Fruit fly (Drosophila melanogaster) whole organism, embryonic: ENCODE measurements around the gene CG13386.

Source experiments
- Abd-B ChIP-seq: fragments of 200-800 bp; sonication (Bioruptor generic); optimal IDR thresholded peaks from 2 replicates; lab custom pipeline; 2018; ENCODE audit warnings: missing biosample characterization, mild to moderate bottlenecking, missing genetic modification characterization, moderate library complexity
- Adf1 ChIP-seq: fragments of 200-800 bp; sonication (Bioruptor generic); IDR thresholded peaks from 2 replicates; pipeline ENCODE4 v1.3.6; 2022; ENCODE audit warnings: missing biosample characterization, missing genetic modification characterization
- CG10431 ChIP-seq: fragments of 200-800 bp; sonication (Bioruptor generic); optimal IDR thresholded peaks from 3 replicates; lab custom pipeline; 2018; ENCODE audit warnings: missing biosample characterization, mild to moderate bottlenecking, missing genetic modification characterization
- CG10959 ChIP-seq: fragments of 200-800 bp; sonication (Bioruptor generic); IDR thresholded peaks from 2 replicates; pipeline ENCODE4 v1.3.6; 2022; ENCODE audit warnings: missing biosample characterization, missing genetic modification characterization
- CG12155 ChIP-seq: fragments of 200-800 bp; sonication (Bioruptor generic); optimal IDR thresholded peaks from 3 replicates; lab custom pipeline; 2016; ENCODE audit warnings: missing biosample characterization, missing genetic modification characterization
- CG13123 ChIP-seq: fragments of 200-800 bp; sonication (Bioruptor generic); optimal IDR thresholded peaks from 2 replicates; lab custom pipeline; 2016; ENCODE audit warnings: missing biosample characterization, missing genetic modification characterization
- CG15073 ChIP-seq: fragments of 200-800 bp; sonication (Bioruptor generic); optimal IDR thresholded peaks from 2 replicates; lab custom pipeline; 2016; ENCODE audit warnings: missing biosample characterization, missing genetic modification characterization
- CG1647 ChIP-seq: fragments of 200-800 bp; sonication (Bioruptor generic); optimal IDR thresholded peaks from 3 replicates; lab custom pipeline; 2016; ENCODE audit warnings: missing biosample characterization, missing genetic modification characterization
- CG17328 ChIP-seq: fragments of 200-800 bp; sonication (Bioruptor generic); IDR thresholded peaks from 2 replicates; pipeline ENCODE4 v1.3.6; 2022; ENCODE audit warnings: missing biosample characterization, missing genetic modification characterization
- CG17612 ChIP-seq: fragments of 200-800 bp; sonication (Bioruptor generic); IDR thresholded peaks from 2 replicates; pipeline ENCODE4 v1.3.6; 2022; ENCODE audit warnings: missing biosample characterization, missing genetic modification characterization
- CG18011 ChIP-seq: fragments of 200-800 bp; sonication (Bioruptor generic); optimal IDR thresholded peaks from 2 replicates; lab custom pipeline; 2017; ENCODE audit warnings: missing biosample characterization, missing genetic modification characterization, mild to moderate bottlenecking, moderate library complexity, missing genotype
- CG18262 ChIP-seq: fragments of 200-800 bp; optimal IDR thresholded peaks from 3 replicates; lab custom pipeline; 2019; ENCODE audit warnings: missing biosample characterization, mild to moderate bottlenecking, missing genetic modification characterization, moderate library complexity
- CG33557 ChIP-seq: fragments of 200-800 bp; sonication (Bioruptor generic); optimal IDR thresholded peaks from 2 replicates; lab custom pipeline; 2019; ENCODE audit warnings: missing biosample characterization, mild to moderate bottlenecking, missing genetic modification characterization, moderate library complexity
- CG3407 ChIP-seq: fragments of 200-800 bp; sonication (Bioruptor generic); optimal IDR thresholded peaks from 2 replicates; lab custom pipeline; 2018; ENCODE audit warnings: missing biosample characterization, mild to moderate bottlenecking, missing genetic modification characterization
- CG4360 ChIP-seq: fragments of 200-800 bp; sonication (Bioruptor generic); IDR thresholded peaks from 2 replicates; pipeline ENCODE4 v1.3.6; 2022; ENCODE audit warnings: missing biosample characterization, missing genetic modification characterization
- CG4404 ChIP-seq: fragments of 200-800 bp; sonication (Bioruptor generic); IDR thresholded peaks from 2 replicates; pipeline ENCODE4 v1.3.6; 2022; ENCODE audit warnings: missing biosample characterization, missing genetic modification characterization
- CG4820 ChIP-seq: fragments of 200-800 bp; sonication (Bioruptor generic); optimal IDR thresholded peaks from 3 replicates; lab custom pipeline; 2016; ENCODE audit warnings: missing biosample characterization, missing genetic modification characterization
- CG6765 ChIP-seq: fragments of 200-800 bp; sonication (Bioruptor generic); optimal IDR thresholded peaks from 3 replicates; lab custom pipeline; 2017; ENCODE audit warnings: missing biosample characterization, mild to moderate bottlenecking, missing genetic modification characterization
- CG7271 ChIP-seq: fragments of 200-800 bp; sonication (Bioruptor generic); optimal IDR thresholded peaks from 2 replicates; lab custom pipeline; 2018; ENCODE audit warnings: missing biosample characterization, mild to moderate bottlenecking, missing genetic modification characterization, moderate library complexity
- CG7786 ChIP-seq: fragments of 200-800 bp; sonication (Bioruptor generic); optimal IDR thresholded peaks from 2 replicates; lab custom pipeline; 2016; ENCODE audit warnings: missing biosample characterization, missing genetic modification characterization
- CG7839 ChIP-seq: fragments of 200-800 bp; sonication (Bioruptor generic); optimal IDR thresholded peaks from 3 replicates; lab custom pipeline; 2018; ENCODE audit warnings: missing biosample characterization, mild to moderate bottlenecking, missing genetic modification characterization, moderate library complexity
- CG7963 ChIP-seq: fragments of 200-800 bp; sonication (Bioruptor generic); IDR thresholded peaks from 3 replicates; pipeline ENCODE4 v1.3.6; 2022; ENCODE audit warnings: missing biosample characterization, missing genetic modification characterization; ENCODE audit not compliant: partially characterized antibody
- CG9876 ChIP-seq: fragments of 200-800 bp; sonication (Bioruptor generic); optimal IDR thresholded peaks from 2 replicates; lab custom pipeline; 2016; ENCODE audit warnings: missing biosample characterization, missing genetic modification characterization
- CrebB ChIP-seq: fragments of 200-800 bp; sonication (Bioruptor generic); optimal IDR thresholded peaks from 3 replicates; lab custom pipeline; 2018; ENCODE audit warnings: missing biosample characterization, mild to moderate bottlenecking, missing genetic modification characterization
- HLH3B ChIP-seq: fragments of 200-800 bp; sonication (Bioruptor generic); IDR thresholded peaks from 2 replicates; pipeline ENCODE4 v1.3.6; 2022; ENCODE audit warnings: missing biosample characterization, missing genetic modification characterization
- Med ChIP-seq: fragments of 200-800 bp; sonication (Bioruptor generic); peaks from one replicate; lab custom pipeline; 2016; ENCODE audit warnings: missing biosample characterization, missing genetic modification characterization, mild to moderate bottlenecking, inconsistent platforms, moderate library complexity
- Poxn ChIP-seq: fragments of 200-800 bp; sonication (Bioruptor generic); IDR thresholded peaks from 2 replicates; pipeline ENCODE4 v1.3.6; 2022; ENCODE audit warnings: missing biosample characterization, missing genetic modification characterization
- TFAM ChIP-seq: fragments of 200-800 bp; sonication (Bioruptor generic); optimal IDR thresholded peaks from 2 replicates; lab custom pipeline; 2017; ENCODE audit warnings: missing biosample characterization, missing genetic modification characterization, inconsistent platforms
- Usf ChIP-seq: fragments of 200-800 bp; sonication (Bioruptor generic); optimal IDR thresholded peaks from 2 replicates; lab custom pipeline; 2017; ENCODE audit warnings: missing genotype, missing biosample characterization, missing genetic modification characterization
- br ChIP-seq: fragments of >200 bp; optimal IDR thresholded peaks from 2 replicates; lab custom pipeline; 2017
- cad ChIP-seq: fragments of >200 bp; optimal IDR thresholded peaks from 2 replicates; lab custom pipeline; 2017; ENCODE audit warnings: missing biosample characterization, missing genetic modification characterization
- corto ChIP-seq: fragments of 200-800 bp; sonication (Bioruptor generic); optimal IDR thresholded peaks from 2 replicates; lab custom pipeline; 2016; ENCODE audit warnings: missing biosample characterization, mild to moderate bottlenecking, missing genetic modification characterization, moderate library complexity
- ewg ChIP-seq: fragments of 200-800 bp; sonication (Bioruptor generic); optimal IDR thresholded peaks from 3 replicates; lab custom pipeline; 2017; ENCODE audit warnings: mild to moderate bottlenecking, missing biosample characterization, missing genetic modification reagents, missing genetic modification characterization
- insv ChIP-seq, 2 experiments: fragments of 200-800 bp; sonication (Bioruptor generic); optimal IDR thresholded peaks; 3 replicates each; lab custom pipeline; 2016 to 2018; ENCODE audit warnings: missing biosample characterization in 2 of 2, missing genetic modification characterization in 2 of 2
- inv ChIP-seq: fragments of 200-800 bp; sonication (Bioruptor generic); IDR thresholded peaks from 2 replicates; pipeline ENCODE4 v1.3.6; 2022; ENCODE audit warnings: missing biosample characterization, missing genetic modification characterization; ENCODE audit not compliant: partially characterized antibody
- mld ChIP-seq: fragments of 200-800 bp; sonication (Bioruptor generic); IDR thresholded peaks from 3 replicates; pipeline ENCODE4 v1.3.6; 2022; ENCODE audit warnings: missing biosample characterization, missing genetic modification characterization; ENCODE audit not compliant: partially characterized antibody
- nmo ChIP-seq: fragments of 200-800 bp; sonication (Bioruptor generic); optimal IDR thresholded peaks from 2 replicates; lab custom pipeline; 2018; ENCODE audit warnings: missing biosample characterization, mild to moderate bottlenecking, missing genetic modification characterization, moderate library complexity
- odd ChIP-seq: fragments of 200-800 bp; sonication (Bioruptor generic); optimal IDR thresholded peaks from 2 replicates; lab custom pipeline; 2017; ENCODE audit warnings: missing biosample characterization, mild to moderate bottlenecking, missing genetic modification characterization
- pho ChIP-seq: fragments of 200-800 bp; sonication (Bioruptor generic); optimal IDR thresholded peaks from 2 replicates; lab custom pipeline; 2016; ENCODE audit warnings: missing biosample characterization, missing genetic modification characterization
- pum ChIP-seq: fragments of 200-800 bp; sonication (Bioruptor generic); optimal IDR thresholded peaks from 2 replicates; lab custom pipeline; 2016; ENCODE audit warnings: missing biosample characterization, missing genetic modification characterization
- ranshi ChIP-seq: fragments of 200-800 bp; sonication (Bioruptor generic); IDR thresholded peaks from 2 replicates; pipeline ENCODE4 v1.3.6; 2022; ENCODE audit warnings: missing biosample characterization, missing genetic modification characterization
- salm ChIP-seq: fragments of 200-800 bp; sonication (Bioruptor generic); optimal IDR thresholded peaks from 2 replicates; lab custom pipeline; 2018; ENCODE audit warnings: missing biosample characterization, mild to moderate bottlenecking, missing genetic modification characterization
- sens ChIP-seq: fragments of 200-800 bp; sonication (Bioruptor generic); peaks from one replicate; lab custom pipeline; 2016; ENCODE audit warnings: missing biosample characterization, missing genetic modification characterization
- shn ChIP-seq: fragments of 200-800 bp; sonication (Bioruptor generic); optimal IDR thresholded peaks from 3 replicates; lab custom pipeline; 2016; ENCODE audit warnings: missing biosample characterization, missing genetic modification characterization
- slp2 ChIP-seq: fragments of 200-800 bp; sonication (Bioruptor generic); optimal IDR thresholded peaks from 2 replicates; lab custom pipeline; 2016; ENCODE audit warnings: missing biosample characterization, missing genetic modification characterization
- sug ChIP-seq: fragments of 200-800 bp; optimal IDR thresholded peaks from 2 replicates; lab custom pipeline; 2019; ENCODE audit warnings: missing biosample characterization, mild to moderate bottlenecking, missing genetic modification characterization, moderate library complexity
- trem ChIP-seq: fragments of 200-800 bp; optimal IDR thresholded peaks from 3 replicates; lab custom pipeline; 2019; ENCODE audit warnings: missing biosample characterization, mild to moderate bottlenecking, missing genetic modification characterization, moderate library complexity
- vvl ChIP-seq: fragments of 200-800 bp; sonication (Bioruptor generic); IDR thresholded peaks from 2 replicates; pipeline ENCODE4 v1.3.6; 2022; ENCODE audit warnings: missing biosample characterization, missing genetic modification characterization
- zf30C ChIP-seq: fragments of 200-800 bp; sonication (Bioruptor generic); optimal IDR thresholded peaks from 3 replicates; lab custom pipeline; 2018; ENCODE audit warnings: missing biosample characterization, mild to moderate bottlenecking, missing genetic modification characterization
- zfh2 ChIP-seq: fragments of 200-800 bp; sonication (Bioruptor generic); optimal IDR thresholded peaks from 2 replicates; lab custom pipeline; 2016; ENCODE audit warnings: missing biosample characterization, missing genetic modification characterization

The CG13386 gene

DNA sequence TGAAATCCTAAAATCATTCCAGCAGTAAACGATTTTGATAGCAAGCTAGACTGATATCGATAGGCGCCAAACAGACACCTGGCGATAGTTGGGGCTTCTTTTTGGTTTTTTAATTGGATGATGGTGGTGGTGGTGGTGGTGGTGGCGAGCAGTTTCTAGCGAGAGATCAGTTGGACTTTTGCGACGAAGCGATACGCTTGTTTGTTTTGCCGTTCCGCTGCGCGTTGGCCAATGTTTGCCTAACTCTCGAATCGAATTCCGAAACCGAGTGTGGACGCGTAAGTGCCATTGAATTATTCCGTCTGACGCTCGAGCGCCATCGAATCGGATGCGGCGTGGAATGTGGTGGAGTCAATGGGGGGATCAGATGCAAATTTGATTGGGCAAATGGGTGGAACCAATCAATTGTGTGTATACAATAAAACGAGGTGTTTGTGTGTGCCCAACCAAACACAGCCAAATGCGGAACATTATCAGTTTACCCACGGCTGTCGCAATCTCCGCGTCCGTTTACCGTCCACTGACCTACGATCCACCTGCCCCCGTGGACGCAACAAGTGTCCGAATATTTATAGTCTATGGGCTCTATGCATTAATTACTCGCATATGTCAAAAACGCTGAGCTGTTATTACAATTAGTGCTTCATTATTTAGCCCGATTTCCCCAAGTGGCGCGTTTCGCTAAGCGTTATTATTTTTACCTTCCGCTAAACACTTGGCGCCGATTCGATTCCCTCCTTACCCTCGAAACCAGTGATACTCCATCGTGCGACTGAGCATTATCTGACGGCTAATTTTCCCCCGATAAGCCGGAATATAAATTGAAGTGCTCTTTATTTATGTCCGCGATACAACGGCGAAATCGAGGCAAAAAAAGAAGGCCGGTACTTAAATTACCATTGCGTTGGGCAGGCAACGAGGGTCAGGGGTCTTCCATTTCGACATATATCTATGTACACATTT lies 28.2 kb upstream of the CG13386 start, which contains the start of gene CG17292:
CG17292 (plus strand) TSS at position 91 of the 963 bp plus-strand sequence.
- TF ChIP-seq CrebB (tag; lab: Kevin White, UChicago), result peak; percentile 85
- peak; percentile 37 for TF ChIP-seq pho
- no peak for TF ChIP-seq trem
- TF ChIP-seq zf30C (GFP tag; lab: Kevin White, UChicago), result no peak
- peak; percentile 50 for TF ChIP-seq CG17328 (GFP tag; lab: Robert Waterston, UW)
- TF ChIP-seq Poxn, result no peak
- TF ChIP-seq corto (GFP tag; lab: Kevin White, UChicago), result no peak
- no peak for TF ChIP-seq CG7271 (tag; lab: Kevin White, UChicago)
- TF ChIP-seq salm (tag; lab: Kevin White, UChicago), result no peak
- no peak for TF ChIP-seq CG13123 (GFP tag; lab: Kevin White, UChicago)
- peak; percentile 85 for TF ChIP-seq inv (GFP tag; lab: Robert Waterston, UW)
- TF ChIP-seq TFAM (GFP tag; lab: Kevin White, UChicago), result no peak
- TF ChIP-seq CG4404, result no peak
- TF ChIP-seq sens (GFP tag; lab: Kevin White, UChicago), result peak; percentile 32
- TF ChIP-seq ewg, result peak; percentile 9
- TF ChIP-seq CG4360 (GFP tag; lab: Robert Waterston, UW), result no peak
- TF ChIP-seq CG9876, result no peak
- TF ChIP-seq HLH3B (GFP tag; lab: Robert Waterston, UW), result peak; percentile 60
- TF ChIP-seq CG12155 (GFP tag; lab: Kevin White, UChicago), result peak; percentile 99
- TF ChIP-seq ranshi (GFP tag; lab: Robert Waterston, UW), result peak; percentile 58; the same call in 1 of the 2 replicates
- no peak for TF ChIP-seq CG7786 (GFP tag; lab: Kevin White, UChicago)
- no peak for TF ChIP-seq br (lab: Kevin White, UChicago)
- peak; percentile 47 for TF ChIP-seq sug
- TF ChIP-seq cad (GFP tag; lab: Kevin White, UChicago), result no peak
- no peak for TF ChIP-seq CG7839 (tag; lab: Kevin White, UChicago)
- TF ChIP-seq insv (GFP tag; optimal IDR thresholded peaks at IDR 0.05; lab: Kevin White, UChicago), result no peak
- peak; percentile 1 for TF ChIP-seq zfh2 (GFP tag; lab: Kevin White, UChicago)
- peak; percentile 39 for TF ChIP-seq CG18011 (GFP tag; lab: Kevin White, UChicago)
- TF ChIP-seq CG18262 (tag; lab: Kevin White, UChicago), result no peak
- no peak for TF ChIP-seq Usf (GFP tag; lab: Kevin White, UChicago)
- TF ChIP-seq slp2 (GFP tag; lab: Kevin White, UChicago), result no peak
- peak; percentile 90 for TF ChIP-seq CG7963 (GFP tag; lab: Robert Waterston, UW)
- peak; percentile 79; the same call in 2 of the 3 replicates for TF ChIP-seq mld
- peak; percentile 28 for TF ChIP-seq CG1647 (GFP tag; lab: Kevin White, UChicago)
- TF ChIP-seq vvl, result peak; percentile 92
- no peak for TF ChIP-seq CG10959 (GFP tag; lab: Robert Waterston, UW)
- no peak for TF ChIP-seq CG17612
- peak; percentile 22 for TF ChIP-seq odd
- TF ChIP-seq pum (GFP tag; lab: Kevin White, UChicago), result no peak
- no peak for TF ChIP-seq CG4820 (GFP tag; lab: Kevin White, UChicago)
- TF ChIP-seq CG15073 (GFP tag; lab: Kevin White, UChicago), result no peak
- no peak for TF ChIP-seq CG10431 (GFP tag; lab: Kevin White, UChicago)
- TF ChIP-seq Adf1 (GFP tag; lab: Robert Waterston, UW), result peak; percentile 66
- peak; percentile 46 for TF ChIP-seq shn (GFP tag; lab: Kevin White, UChicago)
- no peak for TF ChIP-seq nmo (GFP tag; lab: Kevin White, UChicago)
- TF ChIP-seq Med (GFP tag; lab: Kevin White, UChicago), result peak; percentile 95
- TF ChIP-seq CG33557, result peak; percentile 24
- TF ChIP-seq CG6765 (GFP tag; lab: Kevin White, UChicago), result peak; percentile 29
- TF ChIP-seq CG3407, result peak; percentile 51
- no peak for TF ChIP-seq Abd-B (GFP tag; lab: Kevin White, UChicago)
